Worm (Caenorhabditis elegans) whole organism, dauer: ENCODE data around the gene nekl-3.

Source experiments
- unc-62 ChIP-seq: sonication (generic microtip); optimal IDR thresholded peaks from 2 replicates; lab custom pipeline; 2017; ENCODE audit warnings: missing biosample characterization, missing genetic modification reagents, missing genetic modification characterization

nekl-3 gene

DNA sequence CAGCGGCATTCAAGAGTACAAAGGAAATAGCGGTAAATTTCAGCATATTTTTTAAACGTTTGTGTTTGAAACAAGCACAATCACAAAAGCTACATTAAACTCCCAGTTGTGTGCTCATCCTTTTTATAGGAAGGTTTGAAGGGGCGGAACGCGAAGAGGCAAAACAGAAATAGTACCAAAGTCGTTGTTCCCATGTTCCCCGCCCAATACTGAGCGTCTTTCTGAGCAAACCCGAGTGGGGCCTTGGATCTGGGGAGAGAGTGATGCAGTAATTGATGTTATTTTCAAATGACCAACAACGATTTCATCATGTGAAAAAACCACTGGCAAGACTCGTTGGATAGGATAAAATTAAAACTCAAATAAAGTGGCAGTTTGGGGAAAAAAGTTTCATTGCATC lies 49.9 kb downstream of the nekl-3 start, which contains the start of gene zig-2:
zig-2 (minus strand) TSS at position 101 of the 400 bp plus-strand sequence.
- TF ChIP-seq unc-62 (GFP tag; lab: Kevin White, UChicago) = no peak
